Worm (Caenorhabditis elegans): ENCODE measurements around the gene clec-57.

The clec-57 gene

ce11 chrV:14468196-14468874 is 696 bp upstream of the clec-57 start, which contains the start of gene srz-97 (continued):
- no peak for TF ChIP-seq egl-18 (GFP tag; IDR thresholded peaks at IDR 0.05)
- peak; percentile 74 for TF ChIP-seq tbp1 (GFP tag; optimal IDR thresholded peaks at IDR 0.05)
- TF ChIP-seq Y67H2A.10 (GFP tag; conservative IDR thresholded peaks at IDR 0.05), result no peak
- TF ChIP-seq lin-40 (tag; optimal IDR thresholded peaks at IDR 0.05), result no peak
- peak; percentile 59 for TF ChIP-seq lsl-1 (GFP tag; optimal IDR thresholded peaks at IDR 0.05)
- no peak for TF ChIP-seq let-526 (GFP tag; IDR thresholded peaks at IDR 0.05)
- peak; percentile 79 for TF ChIP-seq pbrm-1 (GFP tag; IDR thresholded peaks at IDR 0.05)
- peak; percentile 94 for TF ChIP-seq snpc-4 (GFP tag; optimal IDR thresholded peaks at IDR 0.05)
- TF ChIP-seq snpc-4 (tag; optimal IDR thresholded peaks at IDR 0.05), result peak; percentile 93 to 99 (median 98)
- TF ChIP-seq B0336.3 (GFP tag; IDR thresholded peaks at IDR 0.05), result peak; percentile 62
- no peak for TF ChIP-seq nfya-2 (GFP tag; IDR thresholded peaks at IDR 0.05)
- TF ChIP-seq B0261.1 (tag; optimal IDR thresholded peaks at IDR 0.05), result peak; percentile 17
- TF ChIP-seq lin-54 (GFP tag; optimal IDR thresholded peaks at IDR 0.05), result peak; percentile 13
- no peak for TF ChIP-seq F22D6.2 (tag; optimal IDR thresholded peaks at IDR 0.05)
- TF ChIP-seq ztf-22 (GFP tag; optimal IDR thresholded peaks at IDR 0.05), result no peak
- TF ChIP-seq nhr-80 (tag; optimal IDR thresholded peaks at IDR 0.05), result no peak
- TF ChIP-seq madf-8 (GFP tag; conservative IDR thresholded peaks at IDR 0.05), result peak; percentile 46
- 0 out of 2 replicates have a peak, but pooled peaks have one; percentile 73 for TF ChIP-seq F37B4.10 (GFP tag; IDR thresholded peaks at IDR 0.05)
- peak; percentile 93 for TF ChIP-seq hmg-1.2 (GFP tag; IDR thresholded peaks at IDR 0.05)
- peak; percentile 34 for TF ChIP-seq chd-7 (tag; optimal IDR thresholded peaks at IDR 0.05)
- no peak for TF ChIP-seq sptf-2 (GFP tag; optimal IDR thresholded peaks at IDR 0.05)
- peak; percentile 88 for TF ChIP-seq dox-1 (GFP tag; IDR thresholded peaks at IDR 0.05)
- 0 out of 2 replicates have a peak, but pooled peaks have one; percentile 45 for TF ChIP-seq hmg-20 (GFP tag; IDR thresholded peaks at IDR 0.05)
- no peak for TF ChIP-seq F10E7.11 (tag; optimal IDR thresholded peaks at IDR 0.05)
- no peak for TF ChIP-seq rpc-1 (optimal IDR thresholded peaks at IDR 0.05)
- no peak for TF ChIP-seq rpc-1 (tag; optimal IDR thresholded peaks at IDR 0.05)
- no peak for TF ChIP-seq mel-28 (tag; optimal IDR thresholded peaks at IDR 0.05; ENCODE audit: borderline replicate concordance)
- peak; percentile 37; the same call in 1 of the 2 replicates for TF ChIP-seq ekl-4 (GFP tag; IDR thresholded peaks at IDR 0.05)
- no peak for TF ChIP-seq Y53F4B.3 (GFP tag; IDR thresholded peaks at IDR 0.05)
- peak; percentile 27 for TF ChIP-seq ztf-18 (tag; optimal IDR thresholded peaks at IDR 0.05)
- TF ChIP-seq ceh-40 (GFP tag; IDR thresholded peaks at IDR 0.05), result 0 out of 2 replicates have a peak, but pooled peaks have one; percentile 15
- TF ChIP-seq unc-62 (GFP tag; optimal IDR thresholded peaks at IDR 0.05), result no peak
- no peak for TF ChIP-seq hrde-1 (tag; optimal IDR thresholded peaks at IDR 0.05; ENCODE audit: borderline replicate concordance)
- TF ChIP-seq attf-5 (GFP tag; optimal IDR thresholded peaks at IDR 0.05), result no peak
- TF ChIP-seq ceh-79 (tag; optimal IDR thresholded peaks at IDR 0.05), result no peak
- TF ChIP-seq ccch-3 (GFP tag; optimal IDR thresholded peaks at IDR 0.05), result no peak
- TF ChIP-seq cebp-1 (GFP tag; IDR thresholded peaks at IDR 0.05), result no peak
- TF ChIP-seq cebp-1 (tag; optimal IDR thresholded peaks at IDR 0.05), result no peak
- no peak for TF ChIP-seq B0035.1 (tag; optimal IDR thresholded peaks at IDR 0.05)
- no peak for TF ChIP-seq unc-130 (GFP tag; optimal IDR thresholded peaks at IDR 0.05)
- peak; percentile 15 for TF ChIP-seq athp-1 (tag; optimal IDR thresholded peaks at IDR 0.05)
- TF ChIP-seq ceh-91 (GFP tag; IDR thresholded peaks at IDR 0.05), result no peak
- no peak for TF ChIP-seq ztf-28 (GFP tag; IDR thresholded peaks at IDR 0.05)
- TF ChIP-seq nhr-120 (GFP tag; IDR thresholded peaks at IDR 0.05), result no peak
- no peak for TF ChIP-seq zim-3 (tag; optimal IDR thresholded peaks at IDR 0.05)
- no peak for TF ChIP-seq ztf-25 (GFP tag; IDR thresholded peaks at IDR 0.05)
- TF ChIP-seq F23B12.7 (tag; optimal IDR thresholded peaks at IDR 0.05; ENCODE audit: insufficient read depth), result no peak
- TF ChIP-seq cebp-2 (GFP tag; IDR thresholded peaks at IDR 0.05), result no peak
- TF ChIP-seq nhr-27 (tag; optimal IDR thresholded peaks at IDR 0.05), result no peak

Measured in whole organism, young adult.